Worm (Caenorhabditis elegans) whole organism, L4 larva: ENCODE data around the gene F09C8.1.

Experiments
- D1046.2 ChIP-seq: fragments of 200-800 bp; sonication (Bioruptor generic); IDR thresholded peaks from 2 replicates; pipeline ENCODE4 v1.3.6; 2022; ENCODE audit warnings: missing genetic modification characterization, missing compliant biosample characterization
- F10B5.3 ChIP-seq: sonication (generic microtip); optimal IDR thresholded peaks from 2 replicates; lab custom pipeline; 2016; ENCODE audit warnings: mild to moderate bottlenecking, missing genetic modification characterization, missing compliant biosample characterization
- F26F4.8 ChIP-seq: fragments of 200-800 bp; sonication (Bioruptor generic); conservative IDR thresholded peaks from 2 replicates; pipeline ENCODE4 v1.3.6; 2022; ENCODE audit warnings: missing genetic modification characterization, missing compliant biosample characterization
- F37D6.2 ChIP-seq: sonication (generic microtip); optimal IDR thresholded peaks from 2 replicates; lab custom pipeline; 2016; ENCODE audit warnings: mild to moderate bottlenecking, missing genetic modification characterization, missing compliant biosample characterization
- F49E8.2 ChIP-seq: sonication (generic microtip); optimal IDR thresholded peaks from 2 replicates; lab custom pipeline; 2016; ENCODE audit warnings: missing compliant biosample characterization, mild to moderate bottlenecking, missing genetic modification characterization, borderline replicate concordance
- R02D3.7 ChIP-seq: fragments of 150-350 bp; sonication (generic microtip); optimal IDR thresholded peaks from 3 replicates; lab custom pipeline; 2014; ENCODE audit warnings: missing biosample characterization, missing genetic modification characterization
- Y5F2A.4 ChIP-seq: fragments of 200-800 bp; sonication (Bioruptor generic); optimal IDR thresholded peaks from 2 replicates; lab custom pipeline; 2018; ENCODE audit warnings: mild to moderate bottlenecking, missing genetic modification characterization, missing compliant biosample characterization
- ZK546.5 ChIP-seq, 2 experiments: sonication (generic microtip); optimal IDR thresholded peaks; 2 replicates each; lab custom pipeline; 2017; ENCODE audit warnings: missing biosample characterization in 2 of 2, missing genetic modification characterization in 2 of 2
- aha-1 ChIP-seq: fragments of 150-350 bp; peaks from one replicate; lab custom pipeline; 2014; ENCODE audit warnings: missing biosample characterization, missing genetic modification characterization
- attf-4 ChIP-seq: sonication (generic microtip); optimal IDR thresholded peaks from 3 replicates; lab custom pipeline; 2017; ENCODE audit warnings: missing biosample characterization, missing genetic modification characterization
- ceh-82 ChIP-seq: sonication (generic microtip); optimal IDR thresholded peaks from 2 replicates; lab custom pipeline; 2017; ENCODE audit warnings: missing biosample characterization, missing genetic modification characterization
- ces-1 ChIP-seq: fragments of 150-350 bp; sonication (generic microtip); optimal IDR thresholded peaks from 4 replicates; lab custom pipeline; 2014; ENCODE audit warnings: missing biosample characterization, missing genetic modification reagents, missing genetic modification characterization
- daf-12 ChIP-seq: fragments of 150-350 bp; optimal IDR thresholded peaks from 2 replicates; lab custom pipeline; 2014; ENCODE audit warnings: missing biosample characterization, missing genetic modification reagents, missing genetic modification characterization
- daf-8 ChIP-seq: fragments of 200-800 bp; sonication (Bioruptor generic); IDR thresholded peaks from 2 replicates; pipeline ENCODE4 v1.3.6; 2022; ENCODE audit warnings: missing genetic modification characterization, missing compliant biosample characterization
- dmd-9 ChIP-seq: fragments of 200-800 bp; sonication (Bioruptor generic); IDR thresholded peaks from 2 replicates; pipeline ENCODE4 v1.3.6; 2022; ENCODE audit warnings: missing genetic modification reagents, missing genetic modification characterization, missing compliant biosample characterization
- duxl-1 ChIP-seq: sonication (generic microtip); optimal IDR thresholded peaks from 2 replicates; lab custom pipeline; 2016; ENCODE audit warnings: mild to moderate bottlenecking, missing genetic modification characterization, moderate library complexity, missing compliant biosample characterization; ENCODE audit not compliant: poor library complexity
- dve-1 ChIP-seq: sonication (generic microtip); optimal IDR thresholded peaks from 2 replicates; lab custom pipeline; 2017; ENCODE audit warnings: antibody characterized with exemption, mild to moderate bottlenecking, missing genetic modification characterization, missing compliant biosample characterization; ENCODE audit not compliant: insufficient read depth
- egl-27 ChIP-seq: sonication (generic microtip); optimal IDR thresholded peaks from 3 replicates; lab custom pipeline; 2017; ENCODE audit warnings: missing biosample characterization, missing genetic modification reagents, missing genetic modification characterization
- egl-43 ChIP-seq: fragments of 200-800 bp; sonication (Bioruptor generic); IDR thresholded peaks from 2 replicates; pipeline ENCODE4 v1.3.6; 2022; ENCODE audit warnings: missing genetic modification reagents, missing genetic modification characterization, missing compliant biosample characterization
- jun-1 ChIP-seq: fragments of 150-350 bp; optimal IDR thresholded peaks from 2 replicates; lab custom pipeline; 2014; ENCODE audit warnings: missing biosample characterization, missing genetic modification reagents, missing genetic modification characterization
- lin-1 ChIP-seq: fragments of 200-800 bp; sonication (Bioruptor generic); IDR thresholded peaks from 2 replicates; pipeline ENCODE4 v1.3.6; 2022; ENCODE audit warnings: missing genetic modification reagents, missing genetic modification characterization, missing compliant biosample characterization
- lin-13 ChIP-seq: fragments of 150-350 bp; optimal IDR thresholded peaks from 2 replicates; lab custom pipeline; 2014; ENCODE audit warnings: missing biosample characterization, missing genetic modification reagents, missing genetic modification characterization
- lin-15B ChIP-seq: fragments of 150-350 bp; sonication (generic microtip); optimal IDR thresholded peaks from 3 replicates; lab custom pipeline; 2014; ENCODE audit warnings: missing biosample characterization, missing genetic modification characterization
- lin-38 ChIP-seq: fragments of 200-800 bp; sonication (Bioruptor generic); IDR thresholded peaks from 2 replicates; pipeline ENCODE4 v1.3.6; 2022; ENCODE audit warnings: missing genetic modification reagents, missing genetic modification characterization, missing compliant biosample characterization
- lin-39 ChIP-seq: fragments of 150-350 bp; optimal IDR thresholded peaks from 2 replicates; lab custom pipeline; 2014; ENCODE audit warnings: missing biosample characterization, missing genetic modification reagents, missing genetic modification characterization
- madf-9 ChIP-seq: fragments of 200-800 bp; sonication (Bioruptor generic); conservative IDR thresholded peaks from 2 replicates; pipeline ENCODE4 v1.3.6; 2022; ENCODE audit warnings: missing genetic modification reagents, missing genetic modification characterization, missing compliant biosample characterization
- mdl-1 ChIP-seq, 2 experiments: fragments of 150-350 bp in 1 of 2; sonication (generic microtip) in 1 of 2; optimal IDR thresholded peaks; 2 replicates each; lab custom pipeline; 2014 to 2017; ENCODE audit warnings: missing biosample characterization in 2 of 2, missing genetic modification characterization in 2 of 2
- mep-1 ChIP-seq: fragments of 150-350 bp; sonication (generic microtip); optimal IDR thresholded peaks from 3 replicates; lab custom pipeline; 2014; ENCODE audit warnings: missing biosample characterization, missing genetic modification characterization
- mxl-2 ChIP-seq: fragments of 200-800 bp; sonication (Bioruptor generic); conservative IDR thresholded peaks from 2 replicates; pipeline ENCODE4 v1.3.6; 2022; ENCODE audit warnings: missing genetic modification reagents, missing genetic modification characterization, missing compliant biosample characterization
- nhr-10 ChIP-seq: fragments of 150-350 bp; optimal IDR thresholded peaks from 2 replicates; lab custom pipeline; 2014; ENCODE audit warnings: missing biosample characterization, missing genetic modification characterization
- nhr-102 ChIP-seq: sonication (generic microtip); optimal IDR thresholded peaks from 2 replicates; lab custom pipeline; 2016; ENCODE audit warnings: mild to moderate bottlenecking, missing genetic modification characterization, moderate library complexity, missing compliant biosample characterization
- nhr-11 ChIP-seq: fragments of 150-350 bp; optimal IDR thresholded peaks from 2 replicates; lab custom pipeline; 2014; ENCODE audit warnings: missing biosample characterization, missing genetic modification characterization
- nhr-111 ChIP-seq: fragments of 200-800 bp; sonication (Bioruptor generic); optimal IDR thresholded peaks from 2 replicates; lab custom pipeline; 2018; ENCODE audit warnings: mild to moderate bottlenecking, missing genetic modification characterization, missing compliant biosample characterization
- nhr-237 ChIP-seq: sonication (generic microtip); optimal IDR thresholded peaks from 2 replicates; lab custom pipeline; 2017; ENCODE audit warnings: missing biosample characterization, missing genetic modification characterization
- nhr-25 ChIP-seq: sonication (generic microtip); optimal IDR thresholded peaks from 2 replicates; lab custom pipeline; 2017; ENCODE audit warnings: missing genetic modification characterization, mild to moderate bottlenecking, missing compliant biosample characterization, antibody characterized with exemption, moderate library complexity, borderline replicate concordance; ENCODE audit not compliant: insufficient read depth
- nhr-28 ChIP-seq: fragments of 150-350 bp; optimal IDR thresholded peaks from 2 replicates; lab custom pipeline; 2014; ENCODE audit warnings: missing biosample characterization, missing genetic modification characterization
- nhr-42 ChIP-seq: fragments of 200-800 bp; sonication (Bioruptor generic); IDR thresholded peaks from 2 replicates; pipeline ENCODE4 v1.3.6; 2022; ENCODE audit warnings: missing genetic modification characterization, missing compliant biosample characterization
- nhr-48 ChIP-seq: sonication (generic microtip); optimal IDR thresholded peaks from 2 replicates; lab custom pipeline; 2016; ENCODE audit warnings: mild to moderate bottlenecking, missing genetic modification characterization, missing compliant biosample characterization
- nhr-76 ChIP-seq: fragments of 150-350 bp; optimal IDR thresholded peaks from 2 replicates; lab custom pipeline; 2014; ENCODE audit warnings: missing biosample characterization, missing genetic modification characterization
- php-3 ChIP-seq: fragments of 200-800 bp; sonication (Bioruptor generic); IDR thresholded peaks from 2 replicates; pipeline ENCODE4 v1.3.6; 2022; ENCODE audit warnings: missing genetic modification reagents, missing genetic modification characterization, missing compliant biosample characterization
- sdz-12 ChIP-seq: fragments of 200-800 bp; sonication (Bioruptor generic); optimal IDR thresholded peaks from 2 replicates; lab custom pipeline; 2018; ENCODE audit warnings: mild to moderate bottlenecking, missing genetic modification characterization, missing compliant biosample characterization
- set-16 ChIP-seq: fragments of 200-800 bp; sonication (Bioruptor generic); IDR thresholded peaks from 2 replicates; pipeline ENCODE4 v1.3.6; 2022; ENCODE audit warnings: missing genetic modification reagents, missing genetic modification characterization, missing compliant biosample characterization
- snpc-1.2 ChIP-seq: fragments of 200-800 bp; sonication (Bioruptor generic); IDR thresholded peaks from 2 replicates; pipeline ENCODE4 v1.3.6; 2022; ENCODE audit warnings: missing genetic modification reagents, missing genetic modification characterization, missing compliant biosample characterization
- snpc-4 ChIP-seq: fragments of 150-350 bp; optimal IDR thresholded peaks from 2 replicates; lab custom pipeline; 2014; ENCODE audit warnings: missing biosample characterization, missing genetic modification characterization
- spr-1 ChIP-seq: sonication (generic microtip); optimal IDR thresholded peaks from 2 replicates; lab custom pipeline; 2016; ENCODE audit warnings: mild to moderate bottlenecking, missing genetic modification characterization, missing compliant biosample characterization
- unc-39 ChIP-seq: sonication (generic microtip); optimal IDR thresholded peaks from 2 replicates; lab custom pipeline; 2017; ENCODE audit warnings: missing biosample characterization, missing genetic modification characterization
- unc-62 ChIP-seq, 3 experiments: fragments of 150-350 bp in 1 of 3; sonication (generic microtip); optimal IDR thresholded peaks in 2 of 3; peaks in 1 of 3; 1 replicate in 1 of 3; 2 replicates in 2 of 3; lab custom pipeline; 2014 to 2017; ENCODE audit warnings: missing biosample characterization in 3 of 3, missing genetic modification characterization in 3 of 3, missing genetic modification reagents in 3 of 3, missing genotype in 1 of 3
- vab-7 ChIP-seq: fragments of 200-800 bp; sonication (Bioruptor generic); IDR thresholded peaks from 2 replicates; pipeline ENCODE4 v1.3.6; 2022; ENCODE audit warnings: missing genetic modification reagents, missing genetic modification characterization, missing compliant biosample characterization
- zfp-2 ChIP-seq: sonication (generic microtip); optimal IDR thresholded peaks from 2 replicates; lab custom pipeline; 2016; ENCODE audit warnings: mild to moderate bottlenecking, missing genetic modification characterization, missing compliant biosample characterization
- zfp-3 ChIP-seq: fragments of 200-800 bp; sonication (Bioruptor generic); conservative IDR thresholded peaks from 2 replicates; pipeline ENCODE4 v1.3.6; 2022; ENCODE audit warnings: missing genetic modification reagents, missing genetic modification characterization, missing compliant biosample characterization
- ztf-11 ChIP-seq: fragments of 150-350 bp; optimal IDR thresholded peaks from 2 replicates; lab custom pipeline; 2014; ENCODE audit warnings: missing biosample characterization, missing genetic modification characterization
- ztf-7 ChIP-seq: fragments of 150-350 bp; optimal IDR thresholded peaks from 2 replicates; lab custom pipeline; 2014; ENCODE audit warnings: missing biosample characterization, missing genetic modification characterization

F09C8.1 gene

ce11 chrX:16147728-16148197, 15.6 kb downstream of the F09C8.1 start (continued):
- TF ChIP-seq F49E8.2 (tag; lab: Kevin White, UChicago): no peak
- TF ChIP-seq php-3: no peak
- no peak for TF ChIP-seq nhr-10 (tag; lab: Kevin White, UChicago)
- TF ChIP-seq vab-7 (GFP tag; lab: Robert Waterston, UW): no peak
- no peak for TF ChIP-seq daf-8
- TF ChIP-seq nhr-111: no peak
- peak; percentile 54 for TF ChIP-seq nhr-28
- TF ChIP-seq lin-13: peak; percentile 26
- no peak for TF ChIP-seq D1046.2 (GFP tag; lab: Robert Waterston, UW)
- no peak for TF ChIP-seq lin-1
- peak; percentile 80 for TF ChIP-seq nhr-11
- TF ChIP-seq zfp-3 (GFP tag; lab: Robert Waterston, UW): no peak
- TF ChIP-seq duxl-1 (tag; lab: Kevin White, UChicago): no peak
- peak; percentile 21 for TF ChIP-seq nhr-102 (tag; lab: Kevin White, UChicago)
- no peak for TF ChIP-seq sdz-12
- TF ChIP-seq dmd-9 (GFP tag; lab: Robert Waterston, UW): 0 out of 2 replicates have a peak, but pooled peaks have one; percentile 41
- TF ChIP-seq set-16: peak; percentile 92
- TF ChIP-seq dve-1 (tag; lab: Kevin White, UChicago): peak; percentile 49
- TF ChIP-seq madf-9: peak; percentile 54; the same call in 1 of the 2 replicates
- no peak for TF ChIP-seq ztf-11 (tag; lab: Kevin White, UChicago)
- TF ChIP-seq jun-1 (tag; lab: Kevin White, UChicago): no peak
- no peak for TF ChIP-seq attf-4 (tag; lab: Kevin White, UChicago)
- no peak for TF ChIP-seq mxl-2
- TF ChIP-seq F37D6.2 (tag; lab: Kevin White, UChicago): peak; percentile 74
- TF ChIP-seq lin-39 (tag; lab: Kevin White, UChicago): no peak
- TF ChIP-seq egl-43 (GFP tag; lab: Robert Waterston, UW): peak; percentile 80
- no peak for TF ChIP-seq lin-15B (tag; lab: Kevin White, UChicago)
- no peak for TF ChIP-seq R02D3.7
- TF ChIP-seq nhr-76 (tag; lab: Kevin White, UChicago): no peak
- no peak for TF ChIP-seq nhr-42 (GFP tag; lab: Robert Waterston, UW)
- TF ChIP-seq nhr-48 (tag; lab: Kevin White, UChicago): peak; percentile 69
- TF ChIP-seq ces-1 (GFP tag; lab: Kevin White, UChicago): peak; percentile 44
- TF ChIP-seq spr-1: peak; percentile 64
- TF ChIP-seq lin-38: no peak
- peak in 1 of 2 experiments; percentile 99 for TF ChIP-seq unc-62 (GFP tag; optimal IDR thresholded peaks at IDR 0.05 in 1 of 2; lab: Kevin White, UChicago)
- TF ChIP-seq unc-62 (tag; optimal IDR thresholded peaks at IDR 0.05; lab: Kevin White, UChicago): no peak
- TF ChIP-seq F10B5.3 (tag; lab: Kevin White, UChicago): no peak
- TF ChIP-seq F26F4.8 (GFP tag; lab: Robert Waterston, UW): no peak
- no peak for TF ChIP-seq zfp-2 (tag; lab: Kevin White, UChicago)
- TF ChIP-seq ZK546.5 (tag; optimal IDR thresholded peaks at IDR 0.05; lab: Kevin White, UChicago): no peak
- peak; percentile 61 for TF ChIP-seq ztf-7 (tag; lab: Kevin White, UChicago)
- TF ChIP-seq egl-27 (tag; lab: Kevin White, UChicago): no peak
- no peak for TF ChIP-seq snpc-1.2 (GFP tag; lab: Robert Waterston, UW)
- TF ChIP-seq snpc-4: no peak
- peak; percentile 70 for TF ChIP-seq nhr-25 (tag; lab: Kevin White, UChicago)
- no peak for TF ChIP-seq ceh-82
- peak; percentile 86 for TF ChIP-seq mep-1
- TF ChIP-seq daf-12 (tag; lab: Kevin White, UChicago): no peak
- TF ChIP-seq unc-39 (tag; lab: Kevin White, UChicago): no peak
- TF ChIP-seq mdl-1 (tag; optimal IDR thresholded peaks at IDR 0.05; lab: Kevin White, UChicago): peak; percentile 83 to 89
- TF ChIP-seq Y5F2A.4 (GFP tag; lab: Kevin White, UChicago): no peak
- TF ChIP-seq aha-1 (tag; lab: Kevin White, UChicago): peak; percentile 90
- TF ChIP-seq nhr-237 (tag; lab: Kevin White, UChicago): no peak
